Worm (Caenorhabditis elegans): ENCODE results near the gene ZK938.1.

The ZK938.1 gene

ce11 chrII:9829108-9829507, at the start of gene ZK938.1:
Gene ZK938.1, plus strand, starts transcription at chrII:9829408.
- TF ChIP-seq tbx-11 (GFP tag; IDR thresholded peaks at IDR 0.05) (no peak), sea-1 (GFP tag; conservative IDR thresholded peaks at IDR 0.05) (no peak), tbx-37 (GFP tag; conservative IDR thresholded peaks at IDR 0.05) (no peak), aly-1 (tag; optimal IDR thresholded peaks at IDR 0.05) (no peak), flt-1 (GFP tag; IDR thresholded peaks at IDR 0.05) (no peak), hmg-4 (GFP tag; optimal IDR thresholded peaks at IDR 0.05) (no peak), ceh-36 (tag; optimal IDR thresholded peaks at IDR 0.05) (no peak), scrt-1 (GFP tag; IDR thresholded peaks at IDR 0.05) (no peak), hnd-1 (tag; optimal IDR thresholded peaks at IDR 0.05) (no peak), ets-7 (tag; optimal IDR thresholded peaks at IDR 0.05) (no peak), B0310.2 (tag; optimal IDR thresholded peaks at IDR 0.05) (no peak), pes-1 (GFP tag; IDR thresholded peaks at IDR 0.05) (no peak), hmbx-1 (tag; optimal IDR thresholded peaks at IDR 0.05) (no peak), ama-1 (optimal IDR thresholded peaks at IDR 0.05) (no peak), F13C5.2 (tag; optimal IDR thresholded peaks at IDR 0.05) (no peak), tra-4 (tag; optimal IDR thresholded peaks at IDR 0.05) (no peak), ceh-13 (GFP tag; optimal IDR thresholded peaks at IDR 0.05) (no peak)

ce11 chrII:9781842-9782241, 47.4 kb upstream of the ZK938.1 start, which contains the start of gene cyp-13A1:
Gene cyp-13A1, minus strand, starts transcription at chrII:9781997.
- TF ChIP-seq ceh-13 (GFP tag; optimal IDR thresholded peaks at IDR 0.05) = no peak
- no peak for TF ChIP-seq tbx-11 (GFP tag; IDR thresholded peaks at IDR 0.05)
- TF ChIP-seq tra-4 (tag; optimal IDR thresholded peaks at IDR 0.05) = no peak
- TF ChIP-seq pes-1 (GFP tag; IDR thresholded peaks at IDR 0.05) = no peak
- TF ChIP-seq hmbx-1 (tag; optimal IDR thresholded peaks at IDR 0.05) = no peak
- TF ChIP-seq ets-7 (tag; optimal IDR thresholded peaks at IDR 0.05) = no peak
- no peak for TF ChIP-seq aly-1 (tag; optimal IDR thresholded peaks at IDR 0.05)
- no peak for TF ChIP-seq flt-1 (GFP tag; IDR thresholded peaks at IDR 0.05)
- TF ChIP-seq hmg-4 (GFP tag; optimal IDR thresholded peaks at IDR 0.05) = no peak
- TF ChIP-seq F13C5.2 (tag; optimal IDR thresholded peaks at IDR 0.05) = no peak
- TF ChIP-seq tbx-37 (GFP tag; conservative IDR thresholded peaks at IDR 0.05) = no peak
- TF ChIP-seq B0310.2 (tag; optimal IDR thresholded peaks at IDR 0.05) = no peak

DNA sequence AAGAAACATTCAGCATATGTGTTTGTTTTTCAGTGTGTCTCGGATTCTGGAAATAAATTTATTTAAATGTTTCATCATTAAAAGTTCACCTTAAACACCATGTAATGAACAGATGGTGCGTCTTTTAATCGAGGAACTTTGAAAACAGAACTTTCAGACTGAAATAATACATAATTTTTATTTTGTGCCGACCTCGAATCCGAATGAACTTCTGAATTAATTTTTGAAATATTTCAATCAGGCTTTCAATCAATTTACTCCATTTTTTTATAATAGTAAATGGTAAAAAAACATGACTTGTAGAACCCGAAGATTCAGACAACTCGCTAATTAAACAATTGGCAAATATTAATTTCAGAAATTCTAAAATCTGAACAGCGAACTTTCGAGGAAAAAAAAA, 46.9 kb upstream of the ZK938.1 start, which contains the start of gene T10B9.14:
Gene T10B9.14, minus strand, starts transcription at position 101 of the 400 bp plus-strand sequence.
- no peak for TF ChIP-seq ama-1 (optimal IDR thresholded peaks at IDR 0.05)
- no peak for TF ChIP-seq B0310.2 (tag; optimal IDR thresholded peaks at IDR 0.05)
- no peak for TF ChIP-seq tbx-37 (GFP tag; conservative IDR thresholded peaks at IDR 0.05)
- no peak for TF ChIP-seq scrt-1 (GFP tag; IDR thresholded peaks at IDR 0.05)
- no peak for TF ChIP-seq tbx-11 (GFP tag; IDR thresholded peaks at IDR 0.05)
- TF ChIP-seq hnd-1 (tag; optimal IDR thresholded peaks at IDR 0.05) = no peak
- TF ChIP-seq sea-1 (GFP tag; conservative IDR thresholded peaks at IDR 0.05) = no peak
- TF ChIP-seq flt-1 (GFP tag; IDR thresholded peaks at IDR 0.05) = no peak
- TF ChIP-seq ceh-13 (GFP tag; optimal IDR thresholded peaks at IDR 0.05) = no peak
- TF ChIP-seq pes-1 (GFP tag; IDR thresholded peaks at IDR 0.05) = no peak
- TF ChIP-seq aly-1 (tag; optimal IDR thresholded peaks at IDR 0.05) = no peak
- TF ChIP-seq tra-4 (tag; optimal IDR thresholded peaks at IDR 0.05) = no peak
- no peak for TF ChIP-seq hmbx-1 (tag; optimal IDR thresholded peaks at IDR 0.05)

- TF ChIP-seq tbx-11 (GFP tag; IDR thresholded peaks at IDR 0.05) = no peak
- TF ChIP-seq hnd-1 (tag; optimal IDR thresholded peaks at IDR 0.05) = no peak
- TF ChIP-seq flt-1 (GFP tag; IDR thresholded peaks at IDR 0.05) = no peak
- no peak for TF ChIP-seq hmbx-1 (tag; optimal IDR thresholded peaks at IDR 0.05)
- no peak for TF ChIP-seq tra-4 (tag; optimal IDR thresholded peaks at IDR 0.05)
- TF ChIP-seq F13C5.2 (tag; optimal IDR thresholded peaks at IDR 0.05) = no peak
- TF ChIP-seq B0310.2 (tag; optimal IDR thresholded peaks at IDR 0.05) = no peak
- TF ChIP-seq aly-1 (tag; optimal IDR thresholded peaks at IDR 0.05) = no peak
- no peak for TF ChIP-seq ets-7 (tag; optimal IDR thresholded peaks at IDR 0.05)
- TF ChIP-seq scrt-1 (GFP tag; IDR thresholded peaks at IDR 0.05) = no peak
Observed at ce11 chrII:9786215-9786614, 43.0 kb upstream of the ZK938.1 start.

ce11 chrII:9787395-9788152, 41.6 kb upstream of the ZK938.1 start, which contains the start of gene cyp-13A2:
Gene cyp-13A2, minus strand, starts transcription at chrII:9787629.
- TF ChIP-seq F13C5.2 (tag; optimal IDR thresholded peaks at IDR 0.05) = no peak
- TF ChIP-seq hmbx-1 (tag; optimal IDR thresholded peaks at IDR 0.05) = no peak
- no peak for TF ChIP-seq sea-1 (GFP tag; conservative IDR thresholded peaks at IDR 0.05)
- TF ChIP-seq tbx-11 (GFP tag; IDR thresholded peaks at IDR 0.05) = no peak
- TF ChIP-seq hmg-4 (GFP tag; optimal IDR thresholded peaks at IDR 0.05) = no peak
- TF ChIP-seq ama-1 (optimal IDR thresholded peaks at IDR 0.05) = no peak
- no peak for TF ChIP-seq scrt-1 (GFP tag; IDR thresholded peaks at IDR 0.05)

ce11 chrII:9791185-9791584, 38.0 kb upstream of the ZK938.1 start:
- no peak for TF ChIP-seq pes-1 (GFP tag; IDR thresholded peaks at IDR 0.05)
- no peak for TF ChIP-seq ama-1 (optimal IDR thresholded peaks at IDR 0.05)
- no peak for TF ChIP-seq sea-1 (GFP tag; conservative IDR thresholded peaks at IDR 0.05)
- no peak for TF ChIP-seq F13C5.2 (tag; optimal IDR thresholded peaks at IDR 0.05)
- no peak for TF ChIP-seq aly-1 (tag; optimal IDR thresholded peaks at IDR 0.05)
- no peak for TF ChIP-seq tra-4 (tag; optimal IDR thresholded peaks at IDR 0.05)
- TF ChIP-seq scrt-1 (GFP tag; IDR thresholded peaks at IDR 0.05) = no peak
- no peak for TF ChIP-seq hmbx-1 (tag; optimal IDR thresholded peaks at IDR 0.05)
- TF ChIP-seq B0310.2 (tag; optimal IDR thresholded peaks at IDR 0.05) = no peak

ce11 chrII:9793197-9793596, 36.0 kb upstream of the ZK938.1 start, which contains the start of gene cyp-13A3:
Gene cyp-13A3, minus strand, starts transcription at chrII:9793297.
- no peak for TF ChIP-seq tbx-37 (GFP tag; conservative IDR thresholded peaks at IDR 0.05)
- no peak for TF ChIP-seq ets-7 (tag; optimal IDR thresholded peaks at IDR 0.05)
- TF ChIP-seq ceh-36 (tag; optimal IDR thresholded peaks at IDR 0.05) = no peak
- no peak for TF ChIP-seq hmg-4 (GFP tag; optimal IDR thresholded peaks at IDR 0.05)
- TF ChIP-seq ama-1 (optimal IDR thresholded peaks at IDR 0.05) = no peak
- TF ChIP-seq tra-4 (tag; optimal IDR thresholded peaks at IDR 0.05) = no peak
- no peak for TF ChIP-seq hmbx-1 (tag; optimal IDR thresholded peaks at IDR 0.05)
- no peak for TF ChIP-seq pes-1 (GFP tag; IDR thresholded peaks at IDR 0.05)
- no peak for TF ChIP-seq aly-1 (tag; optimal IDR thresholded peaks at IDR 0.05)
- TF ChIP-seq ceh-13 (GFP tag; optimal IDR thresholded peaks at IDR 0.05) = no peak
- TF ChIP-seq scrt-1 (GFP tag; IDR thresholded peaks at IDR 0.05) = no peak
- TF ChIP-seq sea-1 (GFP tag; conservative IDR thresholded peaks at IDR 0.05) = no peak
- TF ChIP-seq flt-1 (GFP tag; IDR thresholded peaks at IDR 0.05) = no peak
- TF ChIP-seq hnd-1 (tag; optimal IDR thresholded peaks at IDR 0.05) = no peak
- no peak for TF ChIP-seq B0310.2 (tag; optimal IDR thresholded peaks at IDR 0.05)
- no peak for TF ChIP-seq F13C5.2 (tag; optimal IDR thresholded peaks at IDR 0.05)
